Fruit fly (Drosophila melanogaster) whole organism: ENCODE results near the gene Ilp3.

Source experiments
- CG8478 ChIP-seq: fragments of >200 bp; optimal IDR thresholded peaks from 2 replicates; lab custom pipeline; 2018; ENCODE audit warnings: inconsistent platforms
- pan ChIP-seq: fragments of >200 bp; optimal IDR thresholded peaks from 2 replicates; lab custom pipeline; 2017

- TF ChIP-seq CG8478 (lab: Kevin White, UChicago) (no peak), pan (lab: Kevin White, UChicago) (no peak)
Measured at dm6 chr3L:9838534-9838933, 36.6 kb upstream of the Ilp3 start, which contains the start of gene Cdk8.
